Fruit fly (Drosophila melanogaster): Measurements from ENCODE around the gene CG43391.
A peak's percentile ranks its signal among the peaks of the same experiment; 100 is the strongest.

DNA sequence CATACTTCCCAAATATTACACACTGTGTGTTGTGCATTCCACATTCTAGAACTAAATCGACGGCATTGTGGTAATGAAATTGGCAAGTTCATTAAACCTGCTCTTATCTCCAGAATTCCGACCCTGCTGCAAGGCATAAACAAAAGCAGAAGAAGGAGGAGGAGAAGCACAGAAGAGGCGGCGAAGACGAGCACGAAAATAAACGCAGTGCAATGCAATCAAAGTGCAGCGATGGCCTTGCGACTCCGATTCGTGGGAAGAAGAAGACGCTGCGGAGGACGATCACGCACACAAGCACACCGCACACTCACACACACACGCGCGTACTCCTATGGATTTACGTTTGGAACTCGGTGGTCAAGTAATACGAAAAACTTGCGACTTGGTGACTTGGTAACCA is 19.9 kb downstream of the CG43391 start:
- TF ChIP-seq CG13204 (GFP tag; optimal IDR thresholded peaks at IDR 0.05) (peak; percentile 60), CG8301 (tag; optimal IDR thresholded peaks at IDR 0.05) (no peak), CG15710 (tag; optimal IDR thresholded peaks at IDR 0.05) (no peak), fd96Ca (GFP tag; IDR thresholded peaks at IDR 0.05) (no peak), CG9948 (tag; optimal IDR thresholded peaks at IDR 0.05) (no peak), CG14655 (GFP tag; optimal IDR thresholded peaks at IDR 0.05) (no peak), CG34367 (tag; optimal IDR thresholded peaks at IDR 0.05) (no peak), gl (tag; optimal IDR thresholded peaks at IDR 0.05) (no peak), Ets98B (GFP tag; IDR thresholded peaks at IDR 0.05) (no peak)

Data from whole organism, pupa.